Fruit fly (Drosophila melanogaster): Measurements from ENCODE around the gene sloth2.

sloth2 gene

dm6 chrX:6998492-6998852 lies 12.7 kb upstream of the sloth2 start, which contains the start of gene Inx2 (continued):
- TF ChIP-seq croc (GFP tag; conservative IDR thresholded peaks at IDR 0.05): no peak
- no peak for TF ChIP-seq CG11723 (GFP tag; optimal IDR thresholded peaks at IDR 0.05)
- no peak for TF ChIP-seq twi (tag; optimal IDR thresholded peaks at IDR 0.05)
- no peak for TF ChIP-seq CTCF (GFP tag; optimal IDR thresholded peaks at IDR 0.05)
- no peak for TF ChIP-seq fd64A (GFP tag; optimal IDR thresholded peaks at IDR 0.05)
- no peak for TF ChIP-seq HLH54F (GFP tag; optimal IDR thresholded peaks at IDR 0.05)
- no peak for TF ChIP-seq Blimp-1 (GFP tag; optimal IDR thresholded peaks at IDR 0.05)
- TF ChIP-seq cas (GFP tag; IDR thresholded peaks at IDR 0.05): no peak
- TF ChIP-seq fu2 (GFP tag; optimal IDR thresholded peaks at IDR 0.05): no peak
- no peak for TF ChIP-seq trh (GFP tag; optimal IDR thresholded peaks at IDR 0.05)
- TF ChIP-seq Hr3 (GFP tag; optimal IDR thresholded peaks at IDR 0.05): no peak
- TF ChIP-seq ro (GFP tag; IDR thresholded peaks at IDR 0.05): no peak
- no peak for TF ChIP-seq lmd (GFP tag; IDR thresholded peaks at IDR 0.05)
- no peak for TF ChIP-seq CG14014 (GFP tag; IDR thresholded peaks at IDR 0.05)
- TF ChIP-seq CHES-1-like (GFP tag; optimal IDR thresholded peaks at IDR 0.05): no peak
- no peak for TF ChIP-seq CG15514 (GFP tag; optimal IDR thresholded peaks at IDR 0.05)
- no peak for TF ChIP-seq CG11696 (GFP tag; IDR thresholded peaks at IDR 0.05)
- no peak for TF ChIP-seq sima (GFP tag; optimal IDR thresholded peaks at IDR 0.05)
- TF ChIP-seq CG6175 (GFP tag; IDR thresholded peaks at IDR 0.05): no peak
- peak; percentile 26 for TF ChIP-seq Scr (GFP tag; IDR thresholded peaks at IDR 0.05; ENCODE audit: partially characterized antibody)
- TF ChIP-seq zen2 (GFP tag; IDR thresholded peaks at IDR 0.05; ENCODE audit: partially characterized antibody): peak; percentile 71; the same call in 2 of the 3 replicates
- TF ChIP-seq eyg (GFP tag; optimal IDR thresholded peaks at IDR 0.05): no peak
- no peak for TF ChIP-seq Dll (GFP tag; IDR thresholded peaks at IDR 0.05; ENCODE audit: partially characterized antibody)
- no peak for TF ChIP-seq Max (GFP tag; optimal IDR thresholded peaks at IDR 0.05)
- TF ChIP-seq sr (GFP tag; IDR thresholded peaks at IDR 0.05): peak; percentile 63; the same call in 2 of the 3 replicates
- TF ChIP-seq Med (GFP tag): peak; percentile 91
- TF ChIP-seq Gug (GFP tag; IDR thresholded peaks at IDR 0.05): no peak; the same call in 3 of the 4 replicates
- no peak for TF ChIP-seq CG10565 (GFP tag; optimal IDR thresholded peaks at IDR 0.05)
- peak; percentile 1 for TF ChIP-seq Mes4 (GFP tag; optimal IDR thresholded peaks at IDR 0.05)
- TF ChIP-seq CG15269 (tag; optimal IDR thresholded peaks at IDR 0.05): peak; percentile 44
- no peak for TF ChIP-seq Neu2 (GFP tag; optimal IDR thresholded peaks at IDR 0.05; ENCODE audit: borderline replicate concordance)
- TF ChIP-seq Sin3A (optimal IDR thresholded peaks at IDR 0.05): no peak
- peak; percentile 65 for TF ChIP-seq yki (optimal IDR thresholded peaks at IDR 0.05)
- no peak for TF ChIP-seq CG2712 (tag; optimal IDR thresholded peaks at IDR 0.05)
- no peak for TF ChIP-seq CG31224 (GFP tag; IDR thresholded peaks at IDR 0.05)
- no peak for TF ChIP-seq Poxn (GFP tag; IDR thresholded peaks at IDR 0.05)
- TF ChIP-seq CG7839 (tag; optimal IDR thresholded peaks at IDR 0.05): peak; percentile 10
- TF ChIP-seq CG9932 (GFP tag; IDR thresholded peaks at IDR 0.05): peak; percentile 28; the same call in 1 of the 2 replicates
- peak; percentile 88 for TF ChIP-seq sug (tag; optimal IDR thresholded peaks at IDR 0.05)
- peak; percentile 49 for TF ChIP-seq wek (GFP tag; optimal IDR thresholded peaks at IDR 0.05)
- TF ChIP-seq B-H1 (GFP tag; IDR thresholded peaks at IDR 0.05): no peak
- TF ChIP-seq CG2889 (GFP tag; IDR thresholded peaks at IDR 0.05): no peak
- TF ChIP-seq Ptx1 (GFP tag; IDR thresholded peaks at IDR 0.05): 0 out of 2 replicates have a peak, but pooled peaks have one; percentile 11
- no peak for TF ChIP-seq CG9215 (GFP tag; IDR thresholded peaks at IDR 0.05)
- peak; percentile 13 for TF ChIP-seq Antp (GFP tag; optimal IDR thresholded peaks at IDR 0.05)
- no peak for TF ChIP-seq CG3726 (GFP tag; IDR thresholded peaks at IDR 0.05)
- peak; percentile 14 for TF ChIP-seq CG6813 (GFP tag; optimal IDR thresholded peaks at IDR 0.05)
- 0 out of 2 replicates have a peak, but pooled peaks have one; percentile 56 for TF ChIP-seq rib (GFP tag; IDR thresholded peaks at IDR 0.05)
- 0 out of 2 replicates have a peak, but pooled peaks have one; percentile 19 for TF ChIP-seq ttk (GFP tag; IDR thresholded peaks at IDR 0.05)
- TF ChIP-seq lov (optimal IDR thresholded peaks at IDR 0.05): no peak
- TF ChIP-seq lov (GFP tag; IDR thresholded peaks at IDR 0.05): no peak
- no peak for TF ChIP-seq stwl (tag; optimal IDR thresholded peaks at IDR 0.05)
- no peak for TF ChIP-seq Spps (tag; optimal IDR thresholded peaks at IDR 0.05)
- TF ChIP-seq CG1602 (GFP tag; optimal IDR thresholded peaks at IDR 0.05): no peak
